Worm (Caenorhabditis elegans) whole organism, L4 larva: Measurements from ENCODE around the gene brf-1.
A peak's percentile ranks its signal among the peaks of the same experiment; 100 is the strongest.

Source experiments
- F44E2.7 ChIP-seq: fragments of 200-800 bp; sonication (Bioruptor generic); IDR thresholded peaks from 2 replicates; pipeline ENCODE4 v2.1.2; 2022; ENCODE audit warnings: missing genetic modification characterization, missing compliant biosample characterization
- ama-1 ChIP-seq: fragments of 150-350 bp; optimal IDR thresholded peaks from 2 replicates; lab custom pipeline; 2014; ENCODE audit warnings: inconsistent platforms, mixed read lengths
- arid-1 ChIP-seq: fragments of 200-800 bp; sonication (Bioruptor generic); conservative IDR thresholded peaks from 2 replicates; pipeline ENCODE4 v1.3.6; 2022; ENCODE audit warnings: missing genetic modification reagents, missing genetic modification characterization, missing compliant biosample characterization
- ceh-28 ChIP-seq: fragments of 150-350 bp; optimal IDR thresholded peaks from 2 replicates; lab custom pipeline; 2014; ENCODE audit warnings: missing biosample characterization, missing genetic modification reagents, missing genetic modification characterization
- ceh-32 ChIP-seq: sonication (generic microtip); optimal IDR thresholded peaks from 2 replicates; lab custom pipeline; 2016; ENCODE audit warnings: mild to moderate bottlenecking, missing genetic modification characterization, missing compliant biosample characterization; ENCODE audit not compliant: poor library complexity
- ceh-82 ChIP-seq: sonication (generic microtip); optimal IDR thresholded peaks from 2 replicates; lab custom pipeline; 2017; ENCODE audit warnings: missing biosample characterization, missing genetic modification characterization
- daf-16 ChIP-seq, 3 experiments: sonication (generic microtip); optimal IDR thresholded peaks; 2 replicates each; lab custom pipeline; 2016 to 2017; ENCODE audit warnings: missing genetic modification characterization in 3 of 3, missing genetic modification reagents in 3 of 3, mild to moderate bottlenecking in 2 of 3, missing compliant biosample characterization in 2 of 3, missing biosample characterization in 1 of 3, moderate library complexity in 1 of 3
- dmd-6 ChIP-seq: fragments of 200-800 bp; sonication (Bioruptor generic); IDR thresholded peaks from 2 replicates; pipeline ENCODE4 v1.3.6; 2022; ENCODE audit warnings: missing genetic modification reagents, missing genetic modification characterization, missing compliant biosample characterization
- dmd-8 ChIP-seq: fragments of 200-800 bp; sonication (Bioruptor generic); IDR thresholded peaks from 2 replicates; pipeline ENCODE4 v1.3.6; 2022; ENCODE audit warnings: missing genetic modification characterization, missing compliant biosample characterization
- dmd-9 ChIP-seq: fragments of 200-800 bp; sonication (Bioruptor generic); IDR thresholded peaks from 2 replicates; pipeline ENCODE4 v1.3.6; 2022; ENCODE audit warnings: missing genetic modification reagents, missing genetic modification characterization, missing compliant biosample characterization
- duxl-1 ChIP-seq: sonication (generic microtip); optimal IDR thresholded peaks from 2 replicates; lab custom pipeline; 2016; ENCODE audit warnings: mild to moderate bottlenecking, missing genetic modification characterization, moderate library complexity, missing compliant biosample characterization; ENCODE audit not compliant: poor library complexity
- dve-1 ChIP-seq: sonication (generic microtip); optimal IDR thresholded peaks from 2 replicates; lab custom pipeline; 2017; ENCODE audit warnings: antibody characterized with exemption, mild to moderate bottlenecking, missing genetic modification characterization, missing compliant biosample characterization; ENCODE audit not compliant: insufficient read depth
- fos-1 ChIP-seq: fragments of 150-350 bp; optimal IDR thresholded peaks from 2 replicates; lab custom pipeline; 2014; ENCODE audit warnings: missing biosample characterization, missing genetic modification characterization
- hlh-11 ChIP-seq: fragments of 200-800 bp; sonication (Bioruptor generic); optimal IDR thresholded peaks from 2 replicates; lab custom pipeline; 2018; ENCODE audit warnings: mild to moderate bottlenecking, missing genetic modification characterization, missing compliant biosample characterization
- hlh-30 ChIP-seq: sonication (generic microtip); optimal IDR thresholded peaks from 2 replicates; lab custom pipeline; 2017; ENCODE audit warnings: antibody characterized with exemption, mild to moderate bottlenecking, missing genetic modification characterization, missing compliant biosample characterization; ENCODE audit not compliant: insufficient read depth
- hmg-1.1 ChIP-seq: fragments of 200-800 bp; sonication (Bioruptor generic); IDR thresholded peaks from 2 replicates; pipeline ENCODE4 v1.3.6; 2022; ENCODE audit warnings: missing genetic modification reagents, missing genetic modification characterization, missing compliant biosample characterization
- jun-1 ChIP-seq: fragments of 150-350 bp; optimal IDR thresholded peaks from 2 replicates; lab custom pipeline; 2014; ENCODE audit warnings: missing biosample characterization, missing genetic modification reagents, missing genetic modification characterization
- lin-13 ChIP-seq: fragments of 150-350 bp; optimal IDR thresholded peaks from 2 replicates; lab custom pipeline; 2014; ENCODE audit warnings: missing biosample characterization, missing genetic modification reagents, missing genetic modification characterization
- lin-39 ChIP-seq: fragments of 150-350 bp; optimal IDR thresholded peaks from 2 replicates; lab custom pipeline; 2014; ENCODE audit warnings: missing biosample characterization, missing genetic modification reagents, missing genetic modification characterization
- lir-3 ChIP-seq: sonication (generic microtip); optimal IDR thresholded peaks from 2 replicates; lab custom pipeline; 2016; ENCODE audit warnings: mild to moderate bottlenecking, missing genetic modification characterization, missing compliant biosample characterization
- lsy-2 ChIP-seq, 2 experiments: fragments of 150-350 bp in 1 of 2; sonication (generic microtip) in 1 of 2; optimal IDR thresholded peaks; 2 replicates each; lab custom pipeline; 2014 to 2017; ENCODE audit warnings: missing biosample characterization in 2 of 2, missing genetic modification characterization in 2 of 2
- madf-9 ChIP-seq: fragments of 200-800 bp; sonication (Bioruptor generic); conservative IDR thresholded peaks from 2 replicates; pipeline ENCODE4 v1.3.6; 2022; ENCODE audit warnings: missing genetic modification reagents, missing genetic modification characterization, missing compliant biosample characterization
- mdl-1 ChIP-seq, 2 experiments: fragments of 150-350 bp in 1 of 2; sonication (generic microtip) in 1 of 2; optimal IDR thresholded peaks; 2 replicates each; lab custom pipeline; 2014 to 2017; ENCODE audit warnings: missing biosample characterization in 2 of 2, missing genetic modification characterization in 2 of 2
- mdt-29 ChIP-seq: fragments of 200-800 bp; sonication (Bioruptor generic); IDR thresholded peaks from 2 replicates; pipeline ENCODE4 v1.3.6; 2022; ENCODE audit warnings: missing genetic modification reagents, missing genetic modification characterization, missing compliant biosample characterization
- mxl-3 ChIP-seq: fragments of 200-800 bp; sonication (Bioruptor generic); optimal IDR thresholded peaks from 2 replicates; lab custom pipeline; 2018; ENCODE audit warnings: mild to moderate bottlenecking, missing genetic modification characterization, missing compliant biosample characterization
- nhr-10 ChIP-seq: fragments of 150-350 bp; optimal IDR thresholded peaks from 2 replicates; lab custom pipeline; 2014; ENCODE audit warnings: missing biosample characterization, missing genetic modification characterization
- nhr-102 ChIP-seq: sonication (generic microtip); optimal IDR thresholded peaks from 2 replicates; lab custom pipeline; 2016; ENCODE audit warnings: mild to moderate bottlenecking, missing genetic modification characterization, moderate library complexity, missing compliant biosample characterization
- nhr-237 ChIP-seq: sonication (generic microtip); optimal IDR thresholded peaks from 2 replicates; lab custom pipeline; 2017; ENCODE audit warnings: missing biosample characterization, missing genetic modification characterization
- nhr-25 ChIP-seq: sonication (generic microtip); optimal IDR thresholded peaks from 2 replicates; lab custom pipeline; 2017; ENCODE audit warnings: missing genetic modification characterization, mild to moderate bottlenecking, missing compliant biosample characterization, antibody characterized with exemption, moderate library complexity, borderline replicate concordance; ENCODE audit not compliant: insufficient read depth
- nhr-28 ChIP-seq: fragments of 150-350 bp; optimal IDR thresholded peaks from 2 replicates; lab custom pipeline; 2014; ENCODE audit warnings: missing biosample characterization, missing genetic modification characterization
- nhr-42 ChIP-seq: fragments of 200-800 bp; sonication (Bioruptor generic); IDR thresholded peaks from 2 replicates; pipeline ENCODE4 v1.3.6; 2022; ENCODE audit warnings: missing genetic modification characterization, missing compliant biosample characterization
- nhr-48 ChIP-seq: sonication (generic microtip); optimal IDR thresholded peaks from 2 replicates; lab custom pipeline; 2016; ENCODE audit warnings: mild to moderate bottlenecking, missing genetic modification characterization, missing compliant biosample characterization
- nhr-6 ChIP-seq: fragments of 150-350 bp; optimal IDR thresholded peaks from 2 replicates; lab custom pipeline; 2014; ENCODE audit warnings: missing biosample characterization, missing genetic modification characterization
- nhr-76 ChIP-seq: fragments of 150-350 bp; optimal IDR thresholded peaks from 2 replicates; lab custom pipeline; 2014; ENCODE audit warnings: missing biosample characterization, missing genetic modification characterization
- pha-4 ChIP-seq, 2 experiments: fragments of 150-350 bp in 1 of 2; fragments of 200-800 bp in 1 of 2; sonication (Bioruptor generic) in 1 of 2; IDR thresholded peaks in 1 of 2; optimal IDR thresholded peaks in 1 of 2; 2 replicates each; pipeline versions ENCODE4 v1.3.6 to Lab custom; 2014 to 2022; ENCODE audit warnings: missing genetic modification characterization in 2 of 2, missing genetic modification reagents in 2 of 2, missing biosample characterization in 1 of 2, missing compliant biosample characterization in 1 of 2
- php-3 ChIP-seq: fragments of 200-800 bp; sonication (Bioruptor generic); IDR thresholded peaks from 2 replicates; pipeline ENCODE4 v1.3.6; 2022; ENCODE audit warnings: missing genetic modification reagents, missing genetic modification characterization, missing compliant biosample characterization
- pqm-1 ChIP-seq: sonication (generic microtip); optimal IDR thresholded peaks from 2 replicates; lab custom pipeline; 2017; ENCODE audit warnings: missing biosample characterization, missing genetic modification characterization
- sdz-12 ChIP-seq: fragments of 200-800 bp; sonication (Bioruptor generic); optimal IDR thresholded peaks from 2 replicates; lab custom pipeline; 2018; ENCODE audit warnings: mild to moderate bottlenecking, missing genetic modification characterization, missing compliant biosample characterization
- tra-1 ChIP-seq: fragments of 200-800 bp; sonication (Bioruptor generic); IDR thresholded peaks from 2 replicates; pipeline ENCODE4 v1.3.6; 2022; ENCODE audit warnings: missing genetic modification reagents, missing genetic modification characterization, missing compliant biosample characterization
- unc-130 ChIP-seq: sonication (generic microtip); optimal IDR thresholded peaks from 2 replicates; lab custom pipeline; 2016; ENCODE audit warnings: missing genetic modification reagents, missing genetic modification characterization, missing compliant biosample characterization
- unc-62 ChIP-seq, 3 experiments: fragments of 150-350 bp in 1 of 3; sonication (generic microtip); optimal IDR thresholded peaks in 2 of 3; peaks in 1 of 3; 1 replicate in 1 of 3; 2 replicates in 2 of 3; lab custom pipeline; 2014 to 2017; ENCODE audit warnings: missing biosample characterization in 3 of 3, missing genetic modification characterization in 3 of 3, missing genetic modification reagents in 3 of 3, missing genotype in 1 of 3
- zfp-2 ChIP-seq: sonication (generic microtip); optimal IDR thresholded peaks from 2 replicates; lab custom pipeline; 2016; ENCODE audit warnings: mild to moderate bottlenecking, missing genetic modification characterization, missing compliant biosample characterization
- zip-11 ChIP-seq: fragments of 200-800 bp; sonication (Bioruptor generic); IDR thresholded peaks from 2 replicates; pipeline ENCODE4 v1.3.6; 2022; ENCODE audit warnings: missing genetic modification characterization, missing compliant biosample characterization
- ztf-7 ChIP-seq: fragments of 150-350 bp; optimal IDR thresholded peaks from 2 replicates; lab custom pipeline; 2014; ENCODE audit warnings: missing biosample characterization, missing genetic modification characterization

brf-1 gene

DNA sequence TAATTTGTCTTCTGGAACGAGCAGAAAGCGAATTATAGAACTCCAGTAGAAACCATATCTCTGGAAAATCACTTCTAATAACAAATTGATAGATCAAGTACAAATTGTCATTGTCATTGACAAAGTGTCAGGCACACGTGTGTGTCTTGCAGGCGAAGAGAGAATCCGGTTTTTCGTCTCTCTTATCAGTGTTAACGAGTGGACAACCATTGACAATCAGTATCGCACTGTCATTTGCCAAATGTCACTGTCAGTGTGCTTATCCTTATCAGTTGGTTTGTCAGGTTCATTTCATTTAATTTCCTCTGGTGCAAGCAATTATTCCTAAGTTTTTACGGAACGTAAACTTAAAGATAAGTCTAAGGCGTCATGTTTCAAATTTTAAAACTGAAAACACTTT, 32.1 kb upstream of the brf-1 start (continued):
- no peak for TF ChIP-seq F44E2.7 (GFP tag; lab: Robert Waterston, UW)
- peak in 1 of 2 experiments; percentile 37 for TF ChIP-seq mdl-1 (tag; optimal IDR thresholded peaks at IDR 0.05; lab: Kevin White, UChicago)
- TF ChIP-seq lin-13, result no peak
- no peak for TF ChIP-seq unc-130
- TF ChIP-seq ama-1 (lab: Kevin White, UChicago), result no peak
- TF ChIP-seq zfp-2 (tag; lab: Kevin White, UChicago), result no peak
- TF ChIP-seq mxl-3 (GFP tag; lab: Kevin White, UChicago), result peak; percentile 94
- no peak for TF ChIP-seq arid-1 (GFP tag; lab: Robert Waterston, UW)
- no peak for TF ChIP-seq ceh-28 (tag; lab: Kevin White, UChicago)

DNA sequence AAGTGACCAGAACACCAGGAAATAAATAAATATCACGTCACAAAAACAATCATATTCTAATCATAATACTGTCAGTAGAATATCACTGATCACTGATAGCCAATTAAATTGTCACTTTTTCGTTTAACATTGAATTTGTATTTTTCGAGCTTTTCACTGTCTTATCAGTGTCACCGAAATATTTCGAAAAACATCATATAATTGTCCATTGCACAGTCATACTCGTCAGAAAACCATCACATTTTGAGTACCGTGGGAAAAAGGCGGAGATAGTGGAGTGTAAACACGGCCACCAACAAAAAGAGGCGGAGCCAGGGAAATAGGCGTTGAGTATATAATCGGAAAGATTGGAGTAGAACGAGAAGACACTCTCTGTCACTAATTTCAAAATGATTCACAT, 28.4 kb upstream of the brf-1 start:
- no peak for TF ChIP-seq zip-11
- TF ChIP-seq nhr-48 (tag; lab: Kevin White, UChicago), result peak; percentile 83
- peak; percentile 74 for TF ChIP-seq nhr-28 (tag; lab: Kevin White, UChicago)
- no peak for TF ChIP-seq nhr-6 (tag; lab: Kevin White, UChicago)
- no peak for TF ChIP-seq nhr-42 (GFP tag; lab: Robert Waterston, UW)
- TF ChIP-seq daf-16 (GFP tag; optimal IDR thresholded peaks at IDR 0.05; lab: Kevin White, UChicago), result no peak
- peak; percentile 99 for TF ChIP-seq daf-16 (tag; optimal IDR thresholded peaks at IDR 0.05; lab: Kevin White, UChicago)
- TF ChIP-seq mdl-1 (tag; optimal IDR thresholded peaks at IDR 0.05; lab: Kevin White, UChicago), result peak in 1 of 2 experiments; percentile 21
- peak; percentile 8 for TF ChIP-seq ztf-7 (tag; lab: Kevin White, UChicago)
- peak in 1 of 2 experiments; percentile 11 for TF ChIP-seq lsy-2 (tag; optimal IDR thresholded peaks at IDR 0.05; lab: Kevin White, UChicago)
- peak; percentile 84 for TF ChIP-seq nhr-102 (tag; lab: Kevin White, UChicago)
- peak in 1 of 2 experiments; percentile 31 for TF ChIP-seq unc-62 (GFP tag; optimal IDR thresholded peaks at IDR 0.05 in 1 of 2; lab: Kevin White, UChicago)
- no peak for TF ChIP-seq unc-62 (tag; optimal IDR thresholded peaks at IDR 0.05; lab: Kevin White, UChicago)
- TF ChIP-seq pqm-1 (tag; lab: Kevin White, UChicago), result peak; percentile 9
- no peak for TF ChIP-seq nhr-237 (tag; lab: Kevin White, UChicago)
- TF ChIP-seq ceh-32, result no peak
- peak; percentile 80 for TF ChIP-seq hlh-11 (tag; lab: Kevin White, UChicago)
- peak; percentile 92 for TF ChIP-seq php-3 (GFP tag; lab: Robert Waterston, UW)
- peak; percentile 31 for TF ChIP-seq hlh-30 (tag; lab: Kevin White, UChicago)
- TF ChIP-seq mxl-3 (GFP tag; lab: Kevin White, UChicago), result peak; percentile 14
- TF ChIP-seq dmd-6 (GFP tag; lab: Robert Waterston, UW), result peak; percentile 81
- no peak for TF ChIP-seq mdt-29 (GFP tag; lab: Robert Waterston, UW)
- peak; percentile 13; the same call in 1 of the 2 replicates for TF ChIP-seq tra-1 (GFP tag; lab: Robert Waterston, UW)
- TF ChIP-seq dve-1 (tag; lab: Kevin White, UChicago), result peak; percentile 78

DNA sequence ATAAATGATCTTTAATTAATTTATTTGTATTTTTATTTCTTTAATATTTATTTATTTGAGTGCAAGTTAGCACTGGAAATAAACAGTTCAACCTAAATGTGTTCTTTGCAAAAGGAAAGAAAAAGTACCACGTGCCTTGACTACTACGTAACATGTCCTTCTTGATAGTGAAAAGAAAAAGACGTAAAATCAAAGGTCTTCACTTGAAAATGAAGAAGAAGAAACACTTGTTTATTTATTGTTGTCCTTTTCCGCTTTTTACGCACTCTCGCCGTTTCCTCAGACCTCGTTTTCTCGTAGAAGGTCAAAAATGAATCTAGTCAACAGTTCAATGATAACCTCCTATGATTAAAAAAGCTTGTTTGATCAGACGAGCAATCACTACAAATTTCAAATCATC, 27.7 kb upstream of the brf-1 start:
- TF ChIP-seq zip-11 (no peak), pha-4 (GFP tag; IDR thresholded peaks at IDR 0.05; lab: Robert Waterston, UW) (no peak), pha-4 (tag; optimal IDR thresholded peaks at IDR 0.05; lab: Kevin White, UChicago) (no peak), fos-1 (tag; lab: Kevin White, UChicago) (no peak), madf-9 (GFP tag; lab: Robert Waterston, UW) (no peak), pqm-1 (tag; lab: Kevin White, UChicago) (no peak), nhr-10 (tag; lab: Kevin White, UChicago) (no peak), mdl-1 (tag; optimal IDR thresholded peaks at IDR 0.05; lab: Kevin White, UChicago) (peak in 1 of 2 experiments; percentile 23), nhr-76 (tag; lab: Kevin White, UChicago) (no peak), jun-1 (tag; lab: Kevin White, UChicago) (no peak), dve-1 (tag; lab: Kevin White, UChicago) (peak; percentile 26), hmg-1.1 (GFP tag; lab: Robert Waterston, UW) (no peak), lin-39 (no peak), sdz-12 (GFP tag; lab: Kevin White, UChicago) (no peak), ceh-82 (tag; lab: Kevin White, UChicago) (no peak), php-3 (GFP tag; lab: Robert Waterston, UW) (no peak), dmd-8 (no peak), hlh-30 (tag; lab: Kevin White, UChicago) (peak; percentile 38), duxl-1 (tag; lab: Kevin White, UChicago) (no peak), lir-3 (no peak), dmd-9 (no peak), nhr-28 (tag; lab: Kevin White, UChicago) (peak; percentile 56), lsy-2 (tag; optimal IDR thresholded peaks at IDR 0.05; lab: Kevin White, UChicago) (peak in 1 of 2 experiments; percentile 16), hlh-11 (tag; lab: Kevin White, UChicago) (peak; percentile 3), nhr-25 (tag; lab: Kevin White, UChicago) (no peak), daf-16 (GFP tag; optimal IDR thresholded peaks at IDR 0.05; lab: Kevin White, UChicago) (no peak), daf-16 (tag; optimal IDR thresholded peaks at IDR 0.05; lab: Kevin White, UChicago) (peak; percentile 39)
